Worm (Caenorhabditis elegans) whole organism, young adult: ENCODE results near the gene Y51B9A.14.

ENCODE experiments used
- B0019.2 ChIP-seq: fragments of 200-800 bp; sonication (Bioruptor generic); conservative IDR thresholded peaks from 2 replicates; pipeline ENCODE4 v1.3.6; 2022; ENCODE audit warnings: missing genetic modification reagents, missing genetic modification characterization, missing compliant biosample characterization
- F55B11.4 ChIP-seq: sonication (generic microtip); optimal IDR thresholded peaks from 2 replicates; lab custom pipeline; 2016; ENCODE audit warnings: missing compliant biosample characterization, missing genetic modification characterization, borderline replicate concordance; ENCODE audit not compliant: insufficient read depth
- K12H6.12 ChIP-seq: fragments of 200-800 bp; sonication (Bioruptor generic); optimal IDR thresholded peaks from 2 replicates; lab custom pipeline; 2018; ENCODE audit warnings: mild to moderate bottlenecking, missing genetic modification characterization, missing compliant biosample characterization
- athp-1 ChIP-seq: sonication (generic microtip); optimal IDR thresholded peaks from 2 replicates; lab custom pipeline; 2017; ENCODE audit warnings: mild to moderate bottlenecking, missing genetic modification characterization, missing compliant biosample characterization
- ccch-3 ChIP-seq: fragments of 200-800 bp; sonication (Bioruptor generic); optimal IDR thresholded peaks from 2 replicates; lab custom pipeline; 2018; ENCODE audit warnings: mild to moderate bottlenecking, missing genetic modification characterization, missing compliant biosample characterization
- dpff-1 ChIP-seq: sonication (generic microtip); optimal IDR thresholded peaks from 2 replicates; lab custom pipeline; 2017; ENCODE audit warnings: mild to moderate bottlenecking, missing genetic modification characterization, missing compliant biosample characterization
- egl-44 ChIP-seq: fragments of 200-800 bp; sonication (Bioruptor generic); IDR thresholded peaks from 2 replicates; pipeline ENCODE4 v1.3.6; 2022; ENCODE audit warnings: missing genetic modification reagents, missing genetic modification characterization, missing compliant biosample characterization
- hmg-1.2 ChIP-seq: fragments of 200-800 bp; sonication (Bioruptor generic); IDR thresholded peaks from 2 replicates; pipeline ENCODE4 v1.3.6; 2022; ENCODE audit warnings: missing genetic modification reagents, missing genetic modification characterization, missing compliant biosample characterization
- hsf-1 ChIP-seq: fragments of 200-800 bp; sonication (Bioruptor generic); IDR thresholded peaks from 2 replicates; pipeline ENCODE4 v1.3.6; 2022; ENCODE audit warnings: missing genetic modification reagents, missing genetic modification characterization, missing compliant biosample characterization
- lag-1 ChIP-seq: fragments of 200-800 bp; sonication (Bioruptor generic); IDR thresholded peaks from 2 replicates; pipeline ENCODE4 v1.3.6; 2022; ENCODE audit warnings: missing genetic modification reagents, missing genetic modification characterization, missing compliant biosample characterization
- madf-10 ChIP-seq: sonication (generic microtip); optimal IDR thresholded peaks from 2 replicates; lab custom pipeline; 2016; ENCODE audit warnings: mild to moderate bottlenecking, missing genetic modification characterization, missing compliant biosample characterization
- madf-6 ChIP-seq: fragments of 200-800 bp; sonication (Bioruptor generic); IDR thresholded peaks from 2 replicates; pipeline ENCODE4 v1.3.6; 2022; ENCODE audit warnings: missing genetic modification reagents, missing genetic modification characterization, missing compliant biosample characterization
- nfya-2 ChIP-seq: fragments of 200-800 bp; sonication (Bioruptor generic); IDR thresholded peaks from 2 replicates; pipeline ENCODE4 v1.3.6; 2022; ENCODE audit warnings: missing genetic modification reagents, missing genetic modification characterization, missing compliant biosample characterization
- nhr-80 ChIP-seq: sonication (generic microtip); optimal IDR thresholded peaks from 2 replicates; lab custom pipeline; 2016; ENCODE audit warnings: missing genetic modification characterization, missing compliant biosample characterization
- nhr-90 ChIP-seq: sonication (generic microtip); optimal IDR thresholded peaks from 2 replicates; lab custom pipeline; 2016; ENCODE audit warnings: missing genotype, mild to moderate bottlenecking, missing genetic modification characterization, missing compliant biosample characterization
- pbrm-1 ChIP-seq: fragments of 200-800 bp; sonication (Bioruptor generic); IDR thresholded peaks from 2 replicates; pipeline ENCODE4 v1.3.6; 2022; ENCODE audit warnings: missing genetic modification reagents, missing genetic modification characterization, missing compliant biosample characterization
- repo-1 ChIP-seq: sonication (generic microtip); optimal IDR thresholded peaks from 2 replicates; lab custom pipeline; 2017; ENCODE audit warnings: mild to moderate bottlenecking, missing genetic modification characterization, missing compliant biosample characterization
- sdz-38 ChIP-seq: sonication (generic microtip); optimal IDR thresholded peaks from 2 replicates; lab custom pipeline; 2016; ENCODE audit warnings: missing genotype, missing genetic modification characterization, missing compliant biosample characterization
- snpc-1.1 ChIP-seq: sonication (generic microtip); optimal IDR thresholded peaks from 2 replicates; lab custom pipeline; 2017; ENCODE audit warnings: missing genetic modification characterization, mild to moderate bottlenecking, missing compliant biosample characterization, antibody characterized with exemption, moderate library complexity, missing genotype, missing genetic modification reagents; ENCODE audit not compliant: insufficient read depth
- snpc-1.3 ChIP-seq: sonication (generic microtip); optimal IDR thresholded peaks from 2 replicates; lab custom pipeline; 2017; ENCODE audit warnings: missing genetic modification characterization, mild to moderate bottlenecking, missing compliant biosample characterization, antibody characterized with exemption, moderate library complexity, missing genotype, missing genetic modification reagents; ENCODE audit not compliant: insufficient read depth
- snpc-3.4 ChIP-seq: sonication (generic microtip); optimal IDR thresholded peaks from 2 replicates; lab custom pipeline; 2017; ENCODE audit warnings: missing genetic modification characterization, mild to moderate bottlenecking, missing compliant biosample characterization, antibody characterized with exemption, moderate library complexity, missing genotype, missing genetic modification reagents
- tbx-9 ChIP-seq: sonication (generic microtip); optimal IDR thresholded peaks from 2 replicates; lab custom pipeline; 2016; ENCODE audit warnings: borderline replicate concordance, missing genetic modification characterization, inconsistent platforms, missing compliant biosample characterization
- ztf-25 ChIP-seq: fragments of 200-800 bp; sonication (Bioruptor generic); IDR thresholded peaks from 2 replicates; pipeline ENCODE4 v1.3.6; 2022; ENCODE audit warnings: missing genetic modification reagents, missing genetic modification characterization, missing compliant biosample characterization
- ztf-3 ChIP-seq: fragments of 200-800 bp; sonication (Bioruptor generic); optimal IDR thresholded peaks from 2 replicates; lab custom pipeline; 2018; ENCODE audit warnings: mild to moderate bottlenecking, missing genetic modification characterization, missing compliant biosample characterization

The Y51B9A.14 gene

ce11 chrII:9431119-9431518 lies 32.8 kb upstream of the Y51B9A.14 start:
- no peak for TF ChIP-seq sdz-38 (tag; lab: Kevin White, UChicago)
- no peak for TF ChIP-seq F55B11.4 (tag; lab: Kevin White, UChicago)

- TF ChIP-seq snpc-1.3 (tag; lab: Kevin White, UChicago): no peak
- TF ChIP-seq hmg-1.2: no peak
- no peak for TF ChIP-seq ztf-25 (GFP tag; lab: Robert Waterston, UW)
- no peak for TF ChIP-seq hsf-1
- TF ChIP-seq athp-1: no peak
- no peak for TF ChIP-seq ztf-3 (GFP tag; lab: Kevin White, UChicago)
Observed at ce11 chrII:9427644-9428043, 29.4 kb upstream of the Y51B9A.14 start, which contains the start of gene M176.5. M176.5 (minus strand) TSS chrII:9427744.

- TF ChIP-seq ccch-3 (GFP tag; lab: Kevin White, UChicago) (no peak), lag-1 (no peak)
Observed at ce11 chrII:9426076-9426475, 27.8 kb upstream of the Y51B9A.14 start, which contains the start of gene M176.10. M176.10 (minus strand) TSS chrII:9426176.

- TF ChIP-seq madf-6 (no peak), K12H6.12 (tag; lab: Kevin White, UChicago) (no peak), egl-44 (GFP tag; lab: Robert Waterston, UW) (no peak), nhr-80 (tag; lab: Kevin White, UChicago) (no peak), tbx-9 (tag; lab: Kevin White, UChicago) (no peak), repo-1 (tag; lab: Kevin White, UChicago) (no peak), pbrm-1 (GFP tag; lab: Robert Waterston, UW) (no peak), nfya-2 (no peak), dpff-1 (tag; lab: Kevin White, UChicago) (no peak), snpc-3.4 (tag; lab: Kevin White, UChicago) (no peak), nhr-90 (tag; lab: Kevin White, UChicago) (no peak), madf-10 (tag; lab: Kevin White, UChicago) (no peak)
Observed at ce11 chrII:9421969-9422368, 23.7 kb upstream of the Y51B9A.14 start, which contains the start of gene M176.11. M176.11 (plus strand) TSS chrII:9422269.

ce11 chrII:9418843-9419532 lies 20.7 kb upstream of the Y51B9A.14 start:
- TF ChIP-seq B0019.2 (GFP tag; lab: Robert Waterston, UW): no peak
- peak; percentile 28 for TF ChIP-seq nhr-80 (tag; lab: Kevin White, UChicago)
- no peak for TF ChIP-seq K12H6.12 (tag; lab: Kevin White, UChicago)
- TF ChIP-seq, all 124 proteins: peak for 1

- TF ChIP-seq nhr-80 (tag; lab: Kevin White, UChicago) (peak; percentile 53), snpc-1.1 (no peak)
Observed at ce11 chrII:9418065-9418567, 19.8 kb upstream of the Y51B9A.14 start, which contains the start of the genes M176.4 and M176.16. M176.4 (plus strand) TSS chrII:9418365. M176.16 (plus strand) TSS chrII:9418517.
